Fruit fly (Drosophila melanogaster): ENCODE measurements around the gene mtTFB2.

dm6 chr3R:10084914-10085313 lies 39.5 kb downstream of the mtTFB2 start:
- TF ChIP-seq CG8478 (optimal IDR thresholded peaks at IDR 0.05), result no peak
- no peak for TF ChIP-seq CTCF (optimal IDR thresholded peaks at IDR 0.05)
